Worm (Caenorhabditis elegans): ENCODE results near the gene srsy-2.

srsy-2 gene

DNA sequence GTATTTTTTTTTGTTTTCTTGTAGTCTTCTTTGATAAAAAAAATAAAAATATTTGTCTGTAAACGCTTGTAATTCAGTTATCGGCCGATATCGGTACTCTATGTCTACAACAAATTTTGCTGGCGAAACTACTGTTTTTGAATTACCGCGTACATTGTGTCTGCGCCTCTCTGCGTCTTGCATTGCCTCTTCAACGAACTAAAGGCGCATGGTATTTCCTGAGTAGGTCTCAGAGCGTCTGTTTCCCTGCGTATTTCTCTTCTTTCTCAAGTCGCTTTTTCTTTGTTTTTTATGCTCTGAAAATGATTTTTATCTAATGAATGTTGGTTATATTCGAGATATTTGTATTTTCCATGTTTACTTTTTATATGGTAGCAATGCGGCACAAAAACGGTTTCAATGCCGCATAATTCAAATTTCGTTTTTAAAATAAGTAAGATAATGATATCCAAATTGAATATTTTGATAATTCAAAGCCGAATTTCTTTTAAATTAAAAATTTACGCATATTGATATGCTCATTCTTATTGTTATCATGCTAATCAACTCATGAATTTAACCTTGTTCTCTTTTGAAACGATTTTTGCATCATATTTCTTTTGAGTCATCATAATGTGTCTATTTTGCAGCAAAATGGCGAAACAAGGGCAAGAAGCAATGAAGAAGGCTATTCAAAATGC lies 24.0 kb upstream of the srsy-2 start, which contains the start of gene phb-2:
TSS of gene phb-2 (plus strand) at position 630 of the 680 bp plus-strand sequence.
- TF ChIP-seq ceh-6 (GFP tag; optimal IDR thresholded peaks at IDR 0.05), result no peak
- peak; percentile 38 for TF ChIP-seq ceh-31 (tag; optimal IDR thresholded peaks at IDR 0.05)
- no peak for TF ChIP-seq fkh-10 (GFP tag; optimal IDR thresholded peaks at IDR 0.05)
- peak; percentile 54 for TF ChIP-seq hlh-30 (tag; optimal IDR thresholded peaks at IDR 0.05; ENCODE audit: insufficient read depth)
- no peak for TF ChIP-seq K02D7.2 (tag; optimal IDR thresholded peaks at IDR 0.05)
- no peak for TF ChIP-seq lim-6 (tag; optimal IDR thresholded peaks at IDR 0.05)
- TF ChIP-seq pqm-1 (tag; optimal IDR thresholded peaks at IDR 0.05), result no peak
- TF ChIP-seq hlh-13 (GFP tag; optimal IDR thresholded peaks at IDR 0.05), result no peak
- no peak for TF ChIP-seq ceh-22 (tag; optimal IDR thresholded peaks at IDR 0.05)
- peak; percentile 71 for TF ChIP-seq ama-1 (optimal IDR thresholded peaks at IDR 0.05)
- peak; percentile 23 for TF ChIP-seq ref-2 (tag; optimal IDR thresholded peaks at IDR 0.05)
- no peak for TF ChIP-seq ahr-1 (tag; optimal IDR thresholded peaks at IDR 0.05)
- no peak for TF ChIP-seq C08G9.2 (tag; optimal IDR thresholded peaks at IDR 0.05)
- no peak for TF ChIP-seq ceh-19 (GFP tag; optimal IDR thresholded peaks at IDR 0.05)
- TF ChIP-seq odd-2 (tag; optimal IDR thresholded peaks at IDR 0.05), result no peak
- no peak for TF ChIP-seq ttx-3 (tag; optimal IDR thresholded peaks at IDR 0.05)
- no peak for TF ChIP-seq F13H6.1 (tag; optimal IDR thresholded peaks at IDR 0.05)
- TF ChIP-seq ceh-45 (GFP tag; IDR thresholded peaks at IDR 0.05), result no peak
- TF ChIP-seq ets-4 (tag; optimal IDR thresholded peaks at IDR 0.05), result peak; percentile 30
- no peak for TF ChIP-seq ceh-9 (tag; optimal IDR thresholded peaks at IDR 0.05)
- no peak for TF ChIP-seq sox-4 (tag; optimal IDR thresholded peaks at IDR 0.05)
- no peak for TF ChIP-seq nhr-232 (tag; optimal IDR thresholded peaks at IDR 0.05)
- no peak for TF ChIP-seq fax-1 (tag; optimal IDR thresholded peaks at IDR 0.05)
- TF ChIP-seq ceh-34 (tag; optimal IDR thresholded peaks at IDR 0.05), result peak; percentile 36
- peak; percentile 80 for TF ChIP-seq nfya-1 (tag; optimal IDR thresholded peaks at IDR 0.05)
- TF ChIP-seq T23F11.4 (GFP tag; optimal IDR thresholded peaks at IDR 0.05), result no peak
- no peak for TF ChIP-seq ceh-2 (tag; optimal IDR thresholded peaks at IDR 0.05)
- TF ChIP-seq sdc-2 (tag; optimal IDR thresholded peaks at IDR 0.05), result no peak
- peak; percentile 31 for TF ChIP-seq tbx-2 (tag; optimal IDR thresholded peaks at IDR 0.05)
- TF ChIP-seq elt-4 (tag; optimal IDR thresholded peaks at IDR 0.05), result no peak
- peak; percentile 48 for TF ChIP-seq ceh-18 (tag; optimal IDR thresholded peaks at IDR 0.05)
- TF ChIP-seq che-1 (tag; optimal IDR thresholded peaks at IDR 0.05), result no peak
- no peak for TF ChIP-seq pat-9 (tag; optimal IDR thresholded peaks at IDR 0.05)
- TF ChIP-seq dve-1 (tag; optimal IDR thresholded peaks at IDR 0.05), result peak; percentile 68
- peak; percentile 9 for TF ChIP-seq K09A11.1 (tag; optimal IDR thresholded peaks at IDR 0.05; ENCODE audit: insufficient read depth)
- no peak for TF ChIP-seq nhr-11 (tag; optimal IDR thresholded peaks at IDR 0.05)
- peak; percentile 33 for TF ChIP-seq pros-1 (tag; optimal IDR thresholded peaks at IDR 0.05)
- no peak for TF ChIP-seq hlh-15 (tag; optimal IDR thresholded peaks at IDR 0.05)
- TF ChIP-seq madf-2 (tag; optimal IDR thresholded peaks at IDR 0.05), result no peak
- no peak for TF ChIP-seq pag-3 (tag; optimal IDR thresholded peaks at IDR 0.05; ENCODE audit: borderline replicate concordance)
- no peak for TF ChIP-seq lin-11 (tag; optimal IDR thresholded peaks at IDR 0.05)
- peak; percentile 9 for TF ChIP-seq rnt-1 (tag; optimal IDR thresholded peaks at IDR 0.05)
- TF ChIP-seq mec-3 (tag; optimal IDR thresholded peaks at IDR 0.05; ENCODE audit: borderline replicate concordance), result no peak
- TF ChIP-seq ceh-48 (tag; optimal IDR thresholded peaks at IDR 0.05), result no peak
- no peak for TF ChIP-seq ceh-24 (tag; optimal IDR thresholded peaks at IDR 0.05)
- TF ChIP-seq unc-3 (GFP tag; conservative IDR thresholded peaks at IDR 0.05), result no peak
- TF ChIP-seq unc-3 (tag; optimal IDR thresholded peaks at IDR 0.05), result no peak
- no peak for TF ChIP-seq zip-5 (tag; optimal IDR thresholded peaks at IDR 0.05)
- no peak for TF ChIP-seq npax-4 (tag; optimal IDR thresholded peaks at IDR 0.05)
- no peak for TF ChIP-seq eyg-1 (tag; optimal IDR thresholded peaks at IDR 0.05)
- no peak for TF ChIP-seq tbx-7 (tag; optimal IDR thresholded peaks at IDR 0.05)
- TF ChIP-seq ceh-14 (tag; optimal IDR thresholded peaks at IDR 0.05), result no peak
- no peak for TF ChIP-seq ztf-16 (tag; optimal IDR thresholded peaks at IDR 0.05)

Data from whole organism, late embryonic.